Fruit fly (Drosophila melanogaster): ENCODE measurements around the gene Ptp10D.

- TF ChIP-seq Pif1A (GFP tag; optimal IDR thresholded peaks at IDR 0.05) = no peak
- no peak for TF ChIP-seq CG8159 (tag; optimal IDR thresholded peaks at IDR 0.05)
- peak; percentile 13 for TF ChIP-seq CG17806 (tag; optimal IDR thresholded peaks at IDR 0.05)
- 0 out of 2 replicates have a peak, but pooled peaks have one; percentile 24 for TF ChIP-seq Ets98B (GFP tag; IDR thresholded peaks at IDR 0.05)
- TF ChIP-seq CG34367 (tag; optimal IDR thresholded peaks at IDR 0.05) = no peak
- no peak for TF ChIP-seq Pif1B (GFP tag; optimal IDR thresholded peaks at IDR 0.05)
- no peak for TF ChIP-seq gl (tag; optimal IDR thresholded peaks at IDR 0.05)
- peak; percentile 38 for TF ChIP-seq CG15710 (tag; optimal IDR thresholded peaks at IDR 0.05)
- no peak for TF ChIP-seq D1 (tag; optimal IDR thresholded peaks at IDR 0.05)
- TF ChIP-seq CG4496 (GFP tag; IDR thresholded peaks at IDR 0.05) = no peak
- peak; percentile 40; the same call in 1 of the 2 replicates for TF ChIP-seq CG32121 (GFP tag; IDR thresholded peaks at IDR 0.05)
- no peak for TF ChIP-seq CG8301 (tag; optimal IDR thresholded peaks at IDR 0.05)
- TF ChIP-seq Snoo (tag; optimal IDR thresholded peaks at IDR 0.05) = no peak
These were observed 98.3 kb downstream of the Ptp10D start, which contains the start of gene Tango10 for dm6 chrX:11720138-11720537.

All from whole organism, pupa.